Fruit fly (Drosophila melanogaster) whole organism, adult: Measurements from ENCODE around the gene Nmd3.
A peak's percentile ranks its signal among the peaks of the same experiment; 100 is the strongest.

Experiments used
- CG14711 ChIP-seq: fragments of 200-800 bp; sonication (Bioruptor generic); optimal IDR thresholded peaks from 2 replicates; lab custom pipeline; 2018; ENCODE audit warnings: missing biosample characterization, mild to moderate bottlenecking, missing genetic modification characterization, moderate library complexity
- CG33017 ChIP-seq: fragments of 200-800 bp; sonication (Bioruptor generic); optimal IDR thresholded peaks from 2 replicates; lab custom pipeline; 2018; ENCODE audit warnings: missing biosample characterization, mild to moderate bottlenecking, missing genetic modification characterization, moderate library complexity
- CG7045 ChIP-seq: fragments of 200-800 bp; sonication (Bioruptor generic); optimal IDR thresholded peaks from 2 replicates; lab custom pipeline; 2017; ENCODE audit warnings: missing biosample characterization, mild to moderate bottlenecking, missing genetic modification characterization
- Clk ChIP-seq: fragments of 200-800 bp; sonication (Bioruptor generic); optimal IDR thresholded peaks from 2 replicates; lab custom pipeline; 2017; ENCODE audit warnings: missing biosample characterization, missing genetic modification characterization
- Crg-1 ChIP-seq: fragments of 200-800 bp; sonication (Bioruptor generic); optimal IDR thresholded peaks from 2 replicates; lab custom pipeline; 2016; ENCODE audit warnings: missing biosample characterization, missing genetic modification characterization
- cnc ChIP-seq, 2 experiments: fragments of >200 bp; optimal IDR thresholded peaks; 2 replicates each; lab custom pipeline; 2017
- ovo ChIP-seq: fragments of 200-800 bp; sonication (Bioruptor generic); optimal IDR thresholded peaks from 2 replicates; lab custom pipeline; 2016; ENCODE audit warnings: missing biosample characterization, missing genetic modification characterization
- pad ChIP-seq: fragments of 200-800 bp; sonication (Bioruptor generic); optimal IDR thresholded peaks from 3 replicates; lab custom pipeline; 2017; ENCODE audit warnings: missing biosample characterization, missing genetic modification characterization, mild to moderate bottlenecking, moderate library complexity, missing genetic modification reagents
- tj ChIP-seq: fragments of 200-800 bp; sonication (Bioruptor generic); optimal IDR thresholded peaks from 3 replicates; lab custom pipeline; 2017; ENCODE audit warnings: missing biosample characterization, mild to moderate bottlenecking, missing genetic modification characterization, moderate library complexity

dm6 chrX:2145690-2146470 lies 38.6 kb downstream of the Nmd3 start:
- TF ChIP-seq Clk (GFP tag; lab: Kevin White, UChicago) (no peak), CG14711 (tag; lab: Kevin White, UChicago) (no peak), Crg-1 (GFP tag; lab: Kevin White, UChicago) (peak; percentile 68), CG33017 (tag; lab: Kevin White, UChicago) (no peak), cnc (optimal IDR thresholded peaks at IDR 0.05; lab: Kevin White, UChicago) (no peak), tj (peak; percentile 38), ovo (GFP tag; lab: Kevin White, UChicago) (peak; percentile 32), pad (GFP tag; lab: Kevin White, UChicago) (peak; percentile 94), CG7045 (GFP tag; lab: Kevin White, UChicago) (peak; percentile 1)
